Fruit fly (Drosophila melanogaster): Measurements from ENCODE around the gene CG1801.

- no peak for TF ChIP-seq Sin3A (optimal IDR thresholded peaks at IDR 0.05)
- TF ChIP-seq psq (optimal IDR thresholded peaks at IDR 0.05): no peak
- no peak for TF ChIP-seq h (optimal IDR thresholded peaks at IDR 0.05)
- no peak for TF ChIP-seq Myc (optimal IDR thresholded peaks at IDR 0.05)
- TF ChIP-seq insv (optimal IDR thresholded peaks at IDR 0.05): no peak
Measured at dm6 chrX:21362878-21363277, 45.6 kb upstream of the CG1801 start, which contains the start of the genes bbx and waw.
